Fruit fly (Drosophila melanogaster) whole organism, embryonic: ENCODE measurements around the gene ZIPIC.

ENCODE experiments used
- Asciz ChIP-seq: fragments of 200-800 bp; sonication (Bioruptor generic); optimal IDR thresholded peaks from 2 replicates; lab custom pipeline; 2017; ENCODE audit warnings: missing biosample characterization, mild to moderate bottlenecking, missing genetic modification characterization, missing genetic modification reagents
- Bgb ChIP-seq: fragments of 200-800 bp; sonication (Bioruptor generic); IDR thresholded peaks from 2 replicates; pipeline ENCODE4 v1.3.6; 2022; ENCODE audit warnings: missing biosample characterization, missing genetic modification characterization; ENCODE audit not compliant: partially characterized antibody
- BtbVII ChIP-seq: fragments of 200-800 bp; sonication (Bioruptor generic); optimal IDR thresholded peaks from 3 replicates; lab custom pipeline; 2017; ENCODE audit warnings: missing biosample characterization, mild to moderate bottlenecking, missing genetic modification characterization
- Bteb2 ChIP-seq: fragments of 200-800 bp; sonication (Bioruptor generic); optimal IDR thresholded peaks from 2 replicates; lab custom pipeline; 2016; ENCODE audit warnings: missing biosample characterization, missing genetic modification characterization
- CG10209 ChIP-seq: fragments of 200-800 bp; sonication (Bioruptor generic); optimal IDR thresholded peaks from 3 replicates; lab custom pipeline; 2017; ENCODE audit warnings: missing biosample characterization, mild to moderate bottlenecking, missing genetic modification characterization, missing genetic modification reagents
- CG10267 ChIP-seq: fragments of 200-800 bp; sonication (Bioruptor generic); optimal IDR thresholded peaks from 2 replicates; lab custom pipeline; 2018; ENCODE audit warnings: missing biosample characterization, mild to moderate bottlenecking, missing genetic modification characterization, moderate library complexity
- CG12942 ChIP-seq: fragments of 200-800 bp; sonication (Bioruptor generic); optimal IDR thresholded peaks from 3 replicates; lab custom pipeline; 2016; ENCODE audit warnings: missing biosample characterization, missing genetic modification characterization
- CG13424 ChIP-seq: fragments of 200-800 bp; sonication (Bioruptor generic); optimal IDR thresholded peaks from 2 replicates; lab custom pipeline; 2019; ENCODE audit warnings: missing biosample characterization, mild to moderate bottlenecking, missing genetic modification characterization, moderate library complexity
- CG15514 ChIP-seq: fragments of 200-800 bp; sonication (Bioruptor generic); optimal IDR thresholded peaks from 3 replicates; lab custom pipeline; 2017; ENCODE audit warnings: missing biosample characterization, missing genetic modification characterization, mild to moderate bottlenecking, moderate library complexity, missing genetic modification reagents
- CG1603 ChIP-seq: fragments of 200-800 bp; sonication (Bioruptor generic); optimal IDR thresholded peaks from 2 replicates; lab custom pipeline; 2019; ENCODE audit warnings: missing biosample characterization, mild to moderate bottlenecking, missing genetic modification characterization, moderate library complexity
- CG1647 ChIP-seq: fragments of 200-800 bp; sonication (Bioruptor generic); optimal IDR thresholded peaks from 3 replicates; lab custom pipeline; 2016; ENCODE audit warnings: missing biosample characterization, missing genetic modification characterization
- CG17186 ChIP-seq: fragments of 200-800 bp; sonication (Bioruptor generic); optimal IDR thresholded peaks from 3 replicates; lab custom pipeline; 2017; ENCODE audit warnings: missing biosample characterization, missing genetic modification reagents, missing genetic modification characterization
- CG17568 ChIP-seq: fragments of 200-800 bp; sonication (Bioruptor generic); optimal IDR thresholded peaks from 2 replicates; lab custom pipeline; 2018; ENCODE audit warnings: missing biosample characterization, mild to moderate bottlenecking, missing genetic modification characterization, moderate library complexity
- CG17829 ChIP-seq: fragments of 200-800 bp; optimal IDR thresholded peaks from 2 replicates; lab custom pipeline; 2019; ENCODE audit warnings: missing biosample characterization, mild to moderate bottlenecking, missing genetic modification characterization, moderate library complexity
- CG17912 ChIP-seq: fragments of 200-800 bp; sonication (Bioruptor generic); optimal IDR thresholded peaks from 2 replicates; lab custom pipeline; 2018; ENCODE audit warnings: missing biosample characterization, mild to moderate bottlenecking, missing genetic modification characterization
- CG18599 ChIP-seq: fragments of 200-800 bp; sonication (Bioruptor generic); optimal IDR thresholded peaks from 3 replicates; lab custom pipeline; 2017; ENCODE audit warnings: missing biosample characterization, missing genetic modification characterization, mild to moderate bottlenecking, moderate library complexity, missing genetic modification reagents
- CG3281 ChIP-seq: fragments of 200-800 bp; sonication (Bioruptor generic); optimal IDR thresholded peaks from 3 replicates; lab custom pipeline; 2017; ENCODE audit warnings: missing biosample characterization, mild to moderate bottlenecking, missing genetic modification characterization
- CG3847 ChIP-seq: fragments of 200-800 bp; sonication (Bioruptor generic); IDR thresholded peaks from 2 replicates; pipeline ENCODE4 v1.3.6; 2022; ENCODE audit warnings: missing biosample characterization, missing genetic modification characterization
- CG7839 ChIP-seq: fragments of 200-800 bp; sonication (Bioruptor generic); optimal IDR thresholded peaks from 3 replicates; lab custom pipeline; 2018; ENCODE audit warnings: missing biosample characterization, mild to moderate bottlenecking, missing genetic modification characterization, moderate library complexity
- CG8290 ChIP-seq, 3 experiments: fragments of 200-800 bp; sonication (Bioruptor generic); optimal IDR thresholded peaks; 2 replicates each; lab custom pipeline; 2016 to 2019; ENCODE audit warnings: missing biosample characterization in 3 of 3, missing genetic modification characterization in 3 of 3, mild to moderate bottlenecking in 2 of 3, moderate library complexity in 1 of 3
- CG8388 ChIP-seq: fragments of 200-800 bp; sonication (Bioruptor generic); optimal IDR thresholded peaks from 2 replicates; lab custom pipeline; 2019; ENCODE audit warnings: missing biosample characterization, mild to moderate bottlenecking, missing genetic modification characterization, moderate library complexity
- CG9797 ChIP-seq: fragments of 200-800 bp; sonication (Bioruptor generic); optimal IDR thresholded peaks from 3 replicates; lab custom pipeline; 2018; ENCODE audit warnings: missing biosample characterization, mild to moderate bottlenecking, missing genetic modification characterization
- CoRest ChIP-seq: fragments of 200-800 bp; sonication (Bioruptor generic); optimal IDR thresholded peaks from 3 replicates; lab custom pipeline; 2018; ENCODE audit warnings: missing biosample characterization, mild to moderate bottlenecking, missing genetic modification characterization, moderate library complexity
- Dll ChIP-seq: fragments of 200-800 bp; sonication (Bioruptor generic); IDR thresholded peaks from 4 replicates; pipeline ENCODE4 v1.3.6; 2022; ENCODE audit warnings: missing biosample characterization, missing genetic modification characterization; ENCODE audit not compliant: partially characterized antibody
- Gsc ChIP-seq: fragments of 200-800 bp; sonication (Bioruptor generic); IDR thresholded peaks from 2 replicates; pipeline ENCODE4 v1.3.6; 2022; ENCODE audit warnings: missing biosample characterization, missing genetic modification characterization
- Hmx ChIP-seq: fragments of 200-800 bp; sonication (Bioruptor generic); optimal IDR thresholded peaks from 2 replicates; lab custom pipeline; 2016; ENCODE audit warnings: missing biosample characterization, missing genetic modification characterization
- Hsf ChIP-seq: fragments of 200-800 bp; sonication (Bioruptor generic); optimal IDR thresholded peaks from 3 replicates; lab custom pipeline; 2016; ENCODE audit warnings: missing biosample characterization, missing genetic modification characterization
- Med ChIP-seq: fragments of 200-800 bp; sonication (Bioruptor generic); peaks from one replicate; lab custom pipeline; 2016; ENCODE audit warnings: missing biosample characterization, missing genetic modification characterization, mild to moderate bottlenecking, inconsistent platforms, moderate library complexity
- Mrtf ChIP-seq: fragments of 200-800 bp; sonication (Bioruptor generic); IDR thresholded peaks from 3 replicates; pipeline ENCODE4 v1.3.6; 2022; ENCODE audit warnings: missing biosample characterization, missing genetic modification characterization
- Opbp ChIP-seq: fragments of 200-800 bp; sonication (Bioruptor generic); IDR thresholded peaks from 3 replicates; pipeline ENCODE4 v1.3.6; 2022; ENCODE audit warnings: missing biosample characterization, missing genetic modification characterization; ENCODE audit not compliant: partially characterized antibody
- Pdp1 ChIP-seq, 2 experiments: fragments of 200-800 bp; sonication (Bioruptor generic); optimal IDR thresholded peaks; 3 replicates each; lab custom pipeline; 2016; ENCODE audit warnings: missing biosample characterization in 2 of 2, missing genetic modification characterization in 2 of 2, mild to moderate bottlenecking in 1 of 2, moderate library complexity in 1 of 2
- Rx ChIP-seq: fragments of 200-800 bp; sonication (Bioruptor generic); IDR thresholded peaks from 2 replicates; pipeline ENCODE4 v1.3.6; 2022; ENCODE audit warnings: missing biosample characterization, missing genetic modification characterization
- Six4 ChIP-seq: fragments of 200-800 bp; sonication (Bioruptor generic); optimal IDR thresholded peaks from 2 replicates; lab custom pipeline; 2016; ENCODE audit warnings: missing biosample characterization, missing genetic modification characterization
- ab ChIP-seq: fragments of 200-800 bp; sonication (Bioruptor generic); optimal IDR thresholded peaks from 2 replicates; lab custom pipeline; 2016; ENCODE audit warnings: missing biosample characterization, missing genetic modification characterization
- al ChIP-seq: fragments of 200-800 bp; sonication (Bioruptor generic); IDR thresholded peaks from 2 replicates; pipeline ENCODE4 v1.3.6; 2022; ENCODE audit warnings: missing biosample characterization, missing genetic modification characterization
- ase ChIP-seq: fragments of 200-800 bp; sonication (Bioruptor generic); IDR thresholded peaks from 3 replicates; pipeline ENCODE4 v1.3.6; 2022; ENCODE audit warnings: missing biosample characterization, missing genetic modification characterization
- ash1 ChIP-seq: fragments of 200-800 bp; sonication (Bioruptor generic); optimal IDR thresholded peaks from 2 replicates; lab custom pipeline; 2018; ENCODE audit warnings: missing biosample characterization, mild to moderate bottlenecking, missing genetic modification characterization
- az2 ChIP-seq: fragments of 200-800 bp; sonication (Bioruptor generic); optimal IDR thresholded peaks from 3 replicates; lab custom pipeline; 2016; ENCODE audit warnings: missing biosample characterization, missing genetic modification characterization
- bigmax ChIP-seq: fragments of 200-800 bp; sonication (Bioruptor generic); optimal IDR thresholded peaks from 2 replicates; lab custom pipeline; 2018; ENCODE audit warnings: missing biosample characterization, mild to moderate bottlenecking, missing genetic modification characterization
- bowl ChIP-seq: fragments of 200-800 bp; sonication (Bioruptor generic); IDR thresholded peaks from 2 replicates; pipeline ENCODE4 v1.3.6; 2022; ENCODE audit warnings: missing biosample characterization, missing genetic modification characterization
- da ChIP-seq: fragments of 200-800 bp; sonication (Bioruptor generic); optimal IDR thresholded peaks from 2 replicates; lab custom pipeline; 2016; ENCODE audit warnings: missing biosample characterization, missing genetic modification characterization
- dati ChIP-seq: fragments of 200-800 bp; sonication (Bioruptor generic); IDR thresholded peaks from 2 replicates; pipeline ENCODE4 v1.3.6; 2022; ENCODE audit warnings: missing biosample characterization, missing genetic modification characterization
- grau ChIP-seq: fragments of 200-800 bp; optimal IDR thresholded peaks from 3 replicates; lab custom pipeline; 2019; ENCODE audit warnings: missing biosample characterization, mild to moderate bottlenecking, missing genetic modification characterization, moderate library complexity
- kni ChIP-seq: fragments of 200-800 bp; sonication (Bioruptor generic); optimal IDR thresholded peaks from 3 replicates; lab custom pipeline; 2017; ENCODE audit warnings: mild to moderate bottlenecking, missing biosample characterization, missing genetic modification reagents, missing genetic modification characterization
- pfk ChIP-seq: fragments of 200-800 bp; sonication (Bioruptor generic); optimal IDR thresholded peaks from 2 replicates; lab custom pipeline; 2018; ENCODE audit warnings: missing biosample characterization, mild to moderate bottlenecking, missing genetic modification characterization, moderate library complexity
- sens-2 ChIP-seq: fragments of 200-800 bp; sonication (Bioruptor generic); IDR thresholded peaks from 2 replicates; pipeline ENCODE4 v1.3.6; 2022; ENCODE audit warnings: missing biosample characterization, missing genetic modification characterization
- tup ChIP-seq: fragments of 200-800 bp; sonication (Bioruptor generic); optimal IDR thresholded peaks from 2 replicates; lab custom pipeline; 2016; ENCODE audit warnings: missing biosample characterization, mild to moderate bottlenecking, missing genetic modification characterization, moderate library complexity
- vvl ChIP-seq: fragments of 200-800 bp; sonication (Bioruptor generic); IDR thresholded peaks from 2 replicates; pipeline ENCODE4 v1.3.6; 2022; ENCODE audit warnings: missing biosample characterization, missing genetic modification characterization
- wor ChIP-seq: fragments of 200-800 bp; sonication (Bioruptor generic); IDR thresholded peaks from 2 replicates; pipeline ENCODE4 v1.3.6; 2022; ENCODE audit warnings: missing biosample characterization, missing genetic modification characterization

ZIPIC gene

DNA sequence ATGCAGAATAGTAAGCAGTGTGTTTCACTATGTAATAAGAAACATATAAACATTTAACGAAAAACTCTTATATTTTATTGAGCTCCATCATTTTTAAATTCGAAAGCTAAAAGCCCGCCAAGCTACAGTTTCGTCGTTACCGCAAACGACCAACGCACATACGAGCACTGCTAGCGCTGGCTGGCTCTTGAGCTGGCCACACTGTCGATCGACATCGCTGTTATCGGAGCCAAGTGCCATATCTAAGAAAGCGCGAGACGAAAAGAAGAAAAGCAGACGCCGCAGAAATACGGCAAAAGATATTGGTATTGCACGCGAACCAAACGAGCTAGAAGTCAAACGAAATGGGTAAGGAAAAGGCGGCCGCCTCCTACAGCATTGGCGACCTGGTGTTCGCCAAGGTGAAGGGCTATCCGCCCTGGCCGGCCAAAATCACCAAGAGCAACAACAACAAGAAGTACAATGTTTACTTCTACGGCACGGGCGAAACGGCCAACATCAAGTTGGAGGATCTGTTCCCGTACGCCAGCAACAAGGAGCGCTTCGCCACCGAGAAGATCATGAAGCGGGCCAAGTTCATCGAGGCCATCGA lies 15.9 kb upstream of the ZIPIC start, which contains the start of gene Jasper (continued):
- TF ChIP-seq ab (no peak), da (GFP tag; lab: Kevin White, UChicago) (no peak), CG1603 (tag; lab: Kevin White, UChicago) (peak; percentile 94), CG1647 (GFP tag; lab: Kevin White, UChicago) (peak; percentile 24), CG8290 (GFP tag; optimal IDR thresholded peaks at IDR 0.05; lab: Kevin White, UChicago) (no peak), CG8290 (tag; optimal IDR thresholded peaks at IDR 0.05; lab: Kevin White, UChicago) (peak in 1 of 2 experiments; percentile 55), CG9797 (GFP tag; lab: Kevin White, UChicago) (peak; percentile 95), Bteb2 (no peak), Gsc (GFP tag; lab: Robert Waterston, UW) (no peak), vvl (GFP tag; lab: Robert Waterston, UW) (peak; percentile 13; the same call in 1 of the 2 replicates), CG3281 (no peak), ase (no peak), dati (GFP tag; lab: Robert Waterston, UW) (no peak), Asciz (no peak), bowl (no peak), CG15514 (GFP tag; lab: Kevin White, UChicago) (peak; percentile 88), bigmax (no peak), CG17186 (GFP tag; lab: Kevin White, UChicago) (peak; percentile 94), CG12942 (GFP tag; lab: Kevin White, UChicago) (no peak), CG10209 (GFP tag; lab: Kevin White, UChicago) (no peak), Mrtf (no peak), CoRest (tag; lab: Kevin White, UChicago) (peak; percentile 61), wor (GFP tag; lab: Robert Waterston, UW) (no peak), pfk (GFP tag; lab: Kevin White, UChicago) (peak; percentile 16), az2 (GFP tag; lab: Kevin White, UChicago) (no peak), CG3847 (GFP tag; lab: Robert Waterston, UW) (peak; percentile 37; the same call in 1 of the 2 replicates), CG17912 (GFP tag; lab: Kevin White, UChicago) (peak; percentile 60), Hsf (GFP tag; lab: Kevin White, UChicago) (peak; percentile 31), Rx (GFP tag; lab: Robert Waterston, UW) (no peak), BtbVII (GFP tag; lab: Kevin White, UChicago) (no peak), grau (peak; percentile 16), Pdp1 (GFP tag; optimal IDR thresholded peaks at IDR 0.05; lab: Kevin White, UChicago) (peak in 1 of 2 experiments; percentile 86), kni (GFP tag; lab: Kevin White, UChicago) (no peak), Six4 (GFP tag; lab: Kevin White, UChicago) (no peak), Bgb (GFP tag; lab: Robert Waterston, UW) (peak; percentile 68), CG7839 (no peak), tup (GFP tag; lab: Kevin White, UChicago) (no peak), ash1 (no peak), al (GFP tag; lab: Robert Waterston, UW) (no peak), CG17829 (tag; lab: Kevin White, UChicago) (peak; percentile 52), Med (GFP tag; lab: Kevin White, UChicago) (peak; percentile 95), sens-2 (GFP tag; lab: Robert Waterston, UW) (no peak), Opbp (GFP tag; lab: Robert Waterston, UW) (peak; percentile 68; the same call in 2 of the 3 replicates), CG10267 (peak; percentile 60), CG8388 (GFP tag; lab: Kevin White, UChicago) (no peak), CG13424 (tag; lab: Kevin White, UChicago) (peak; percentile 2), Hmx (GFP tag; lab: Kevin White, UChicago) (no peak), CG18599 (GFP tag; lab: Kevin White, UChicago) (peak; percentile 12), Dll (GFP tag; lab: Robert Waterston, UW) (peak; percentile 58), CG17568 (GFP tag; lab: Kevin White, UChicago) (no peak)
